Worm (Caenorhabditis elegans): ENCODE data around the gene T07A9.12.
A peak's percentile ranks its signal among the peaks of the same experiment; 100 is the strongest.

Gene T07A9.12

DNA sequence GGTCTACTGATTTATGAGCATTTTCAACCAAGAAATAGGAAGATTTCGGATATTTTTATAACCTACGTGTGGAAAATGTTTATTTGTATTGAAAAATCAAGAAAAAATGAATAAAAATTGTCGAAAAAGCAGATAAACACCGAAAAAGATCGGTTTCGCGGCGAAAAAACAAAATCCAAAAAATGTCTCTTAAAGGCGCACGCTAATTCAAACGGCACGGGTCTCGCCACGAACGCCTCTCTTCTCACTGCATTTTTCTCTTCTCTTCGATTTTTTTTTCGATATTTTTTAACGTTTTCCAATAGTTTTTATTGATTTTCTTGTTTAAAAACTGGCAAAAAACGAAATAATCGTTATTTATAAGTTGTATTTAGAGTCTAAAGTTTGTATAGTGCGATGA lies 14.9 kb downstream of the T07A9.12 start:
- no peak for TF ChIP-seq flt-1 (GFP tag; IDR thresholded peaks at IDR 0.05)

DNA sequence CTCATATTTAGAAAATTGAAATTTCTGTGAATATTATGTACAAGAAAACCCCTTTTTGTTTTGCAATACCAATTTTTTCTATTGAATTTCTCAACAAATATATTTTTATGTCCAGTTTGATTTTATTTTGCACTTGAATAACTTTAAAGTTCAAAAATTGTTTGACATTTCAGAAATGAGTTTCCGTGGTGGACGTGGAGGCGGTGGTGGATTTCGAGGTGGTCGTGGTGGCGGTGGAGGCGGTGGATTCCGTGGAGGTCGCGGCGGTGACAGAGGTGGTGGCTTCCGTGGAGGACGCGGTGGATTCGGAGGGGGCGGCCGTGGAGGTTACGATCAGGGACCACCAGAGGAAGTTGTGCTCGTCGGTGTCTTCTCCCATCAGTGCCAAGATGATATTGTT lies 15.3 kb downstream of the T07A9.12 start, which contains the start of gene garr-1:
Gene garr-1, plus strand, starts transcription at position 174 of the 400 bp plus-strand sequence.
- no peak for TF ChIP-seq F13C5.2 (tag; optimal IDR thresholded peaks at IDR 0.05)
- TF ChIP-seq ama-1 (optimal IDR thresholded peaks at IDR 0.05) = no peak

DNA sequence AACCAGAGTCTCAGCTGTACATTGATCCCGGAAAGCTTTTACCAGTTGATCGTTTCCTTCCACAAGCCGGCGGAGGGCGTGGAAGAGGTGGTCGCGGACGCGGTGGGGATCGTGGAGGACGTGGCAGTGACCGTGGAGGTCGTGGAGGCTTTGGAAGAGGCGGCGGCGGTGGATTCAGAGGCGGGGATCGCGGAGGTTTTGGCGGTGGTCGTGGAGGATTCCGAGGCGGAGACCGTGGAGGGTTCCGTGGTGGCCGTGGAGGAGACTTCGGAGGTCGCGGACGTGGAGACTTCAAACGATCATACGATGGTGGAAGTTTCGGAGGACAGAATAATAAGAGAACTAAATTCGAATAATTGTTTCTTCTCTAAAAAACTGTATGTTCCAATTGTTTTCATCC lies 15.9 kb downstream of the T07A9.12 start:
- TF ChIP-seq hnd-1 (tag; optimal IDR thresholded peaks at IDR 0.05) (no peak), ceh-36 (tag; optimal IDR thresholded peaks at IDR 0.05) (no peak), B0310.2 (tag; optimal IDR thresholded peaks at IDR 0.05) (no peak), flt-1 (GFP tag; IDR thresholded peaks at IDR 0.05) (no peak)

DNA sequence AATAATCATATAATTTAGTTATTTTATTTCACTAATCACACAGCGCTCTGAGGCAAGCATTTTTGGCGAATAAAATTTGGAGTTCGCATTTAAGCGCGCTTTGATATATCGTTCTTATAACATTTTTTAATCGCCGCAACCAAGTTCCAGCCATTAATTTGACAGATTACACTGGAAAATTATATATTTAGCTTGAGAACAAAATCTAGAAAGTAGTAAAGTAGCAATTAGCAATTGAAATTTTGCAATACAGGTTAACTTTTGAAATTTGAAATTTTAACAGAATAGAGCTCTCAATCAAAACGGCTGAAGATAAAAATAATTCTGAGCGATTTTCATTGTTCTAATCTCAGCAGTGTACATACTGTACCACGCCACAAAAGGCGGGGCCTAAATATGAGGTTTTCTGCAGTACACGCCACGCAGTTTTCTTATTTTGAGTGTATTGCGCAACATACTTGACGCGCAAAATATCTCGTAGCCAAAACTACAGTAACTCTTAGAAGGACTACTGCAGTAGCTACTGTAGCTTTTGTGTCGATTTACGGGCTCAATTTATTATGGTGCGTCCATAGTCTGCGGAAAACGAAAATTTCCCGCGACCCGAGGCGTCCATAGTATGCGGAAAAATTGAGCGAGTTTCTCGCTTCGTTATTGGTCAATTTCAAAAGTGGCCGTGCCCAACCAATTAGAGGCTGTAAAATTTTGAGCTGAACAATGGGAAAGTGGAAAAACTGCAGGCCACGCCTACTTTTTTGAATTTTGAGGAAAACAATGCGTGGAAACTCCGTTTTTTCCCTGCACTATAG lies 16.6 kb downstream of the T07A9.12 start:
- TF ChIP-seq ceh-13 (GFP tag; optimal IDR thresholded peaks at IDR 0.05) = no peak
- TF ChIP-seq pes-1 (GFP tag; IDR thresholded peaks at IDR 0.05) = 0 out of 2 replicates have a peak, but pooled peaks have one; percentile 17
- no peak for TF ChIP-seq tbx-11 (GFP tag; IDR thresholded peaks at IDR 0.05)

DNA sequence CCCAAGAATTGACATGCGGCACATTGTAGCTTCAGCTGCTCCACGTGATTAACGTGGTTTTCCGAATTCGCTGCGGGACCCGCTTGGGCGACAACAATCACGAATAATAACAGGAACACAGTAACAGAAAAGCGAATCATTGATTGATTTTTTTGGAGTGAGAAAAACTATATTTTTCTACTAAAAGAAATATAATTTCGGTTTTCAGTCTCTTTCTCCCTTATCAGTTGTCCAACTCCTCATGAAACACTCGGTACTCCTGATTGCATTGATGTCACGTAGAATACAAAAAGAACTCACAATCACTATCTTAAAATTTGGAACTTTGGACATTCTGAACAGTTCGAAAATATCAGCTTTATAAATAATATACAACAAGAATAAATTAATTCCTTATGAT lies 18.2 kb downstream of the T07A9.12 start, which contains the start of gene Y66H1A.5:
Gene Y66H1A.5, minus strand, starts transcription at position 265 of the 400 bp plus-strand sequence.
- TF ChIP-seq B0310.2 (tag; optimal IDR thresholded peaks at IDR 0.05) (no peak), pes-1 (GFP tag; IDR thresholded peaks at IDR 0.05) (no peak), tbx-11 (GFP tag; IDR thresholded peaks at IDR 0.05) (no peak), F13C5.2 (tag; optimal IDR thresholded peaks at IDR 0.05) (no peak), hmg-4 (GFP tag; optimal IDR thresholded peaks at IDR 0.05) (no peak)

DNA sequence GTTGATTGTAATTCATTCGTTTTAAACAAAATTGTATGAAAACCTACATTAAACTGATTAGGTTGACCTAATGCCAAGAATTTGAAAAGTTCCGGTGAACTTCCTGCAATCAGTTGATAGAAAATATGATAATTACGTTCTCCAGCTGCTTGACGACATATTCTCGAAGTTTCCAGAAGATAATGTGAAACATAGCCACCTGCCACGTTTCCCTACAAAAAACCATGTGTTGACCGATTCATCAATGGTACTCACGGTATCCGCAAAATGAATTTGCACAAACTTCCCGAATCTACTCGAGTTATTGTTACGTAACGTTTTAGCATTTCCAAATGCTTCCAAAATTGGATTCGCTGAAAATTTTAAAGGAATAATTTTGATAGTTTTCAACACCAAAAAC lies 27.7 kb downstream of the T07A9.12 start:
- TF ChIP-seq ama-1 (optimal IDR thresholded peaks at IDR 0.05) (no peak), ceh-13 (GFP tag; optimal IDR thresholded peaks at IDR 0.05) (no peak), F13C5.2 (tag; optimal IDR thresholded peaks at IDR 0.05) (no peak), flt-1 (GFP tag; IDR thresholded peaks at IDR 0.05) (no peak), B0310.2 (tag; optimal IDR thresholded peaks at IDR 0.05) (no peak), ets-7 (tag; optimal IDR thresholded peaks at IDR 0.05) (no peak), hnd-1 (tag; optimal IDR thresholded peaks at IDR 0.05) (no peak), pes-1 (GFP tag; IDR thresholded peaks at IDR 0.05) (no peak), hmg-4 (GFP tag; optimal IDR thresholded peaks at IDR 0.05) (no peak), tbx-37 (GFP tag; conservative IDR thresholded peaks at IDR 0.05) (no peak)

DNA sequence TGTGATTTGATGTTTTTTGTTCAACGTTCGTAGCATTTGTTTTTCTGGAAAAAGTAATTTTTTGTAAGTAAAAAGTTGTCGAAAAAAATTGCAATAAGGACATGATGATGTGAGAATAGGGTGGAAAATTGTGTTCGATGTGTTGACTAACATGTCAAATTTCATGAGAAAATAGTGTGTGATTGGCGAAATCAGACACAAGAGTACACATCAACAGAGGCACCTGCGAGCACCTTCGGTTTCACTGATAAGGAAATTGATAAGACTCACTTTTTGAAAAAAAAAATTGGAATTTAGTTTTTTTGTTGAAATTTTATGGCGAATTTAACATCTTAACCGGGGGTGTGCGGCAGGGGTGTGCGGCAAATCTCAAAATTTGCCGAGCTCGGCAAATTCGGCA lies 29.8 kb downstream of the T07A9.12 start, which contains the start of gene hum-8:
Gene hum-8, minus strand, starts transcription at position 46 of the 400 bp plus-strand sequence.
- TF ChIP-seq tbx-11 (GFP tag; IDR thresholded peaks at IDR 0.05) = no peak
- no peak for TF ChIP-seq ama-1 (optimal IDR thresholded peaks at IDR 0.05)
- TF ChIP-seq B0310.2 (tag; optimal IDR thresholded peaks at IDR 0.05) = no peak
- TF ChIP-seq ceh-13 (GFP tag; optimal IDR thresholded peaks at IDR 0.05) = no peak
- no peak for TF ChIP-seq ceh-36 (tag; optimal IDR thresholded peaks at IDR 0.05)
- no peak for TF ChIP-seq hmg-4 (GFP tag; optimal IDR thresholded peaks at IDR 0.05)
- TF ChIP-seq scrt-1 (GFP tag; IDR thresholded peaks at IDR 0.05) = no peak
- no peak for TF ChIP-seq flt-1 (GFP tag; IDR thresholded peaks at IDR 0.05)
- TF ChIP-seq hmbx-1 (tag; optimal IDR thresholded peaks at IDR 0.05) = no peak
- no peak for TF ChIP-seq tbx-37 (GFP tag; conservative IDR thresholded peaks at IDR 0.05)
- TF ChIP-seq aly-1 (tag; optimal IDR thresholded peaks at IDR 0.05) = no peak

DNA sequence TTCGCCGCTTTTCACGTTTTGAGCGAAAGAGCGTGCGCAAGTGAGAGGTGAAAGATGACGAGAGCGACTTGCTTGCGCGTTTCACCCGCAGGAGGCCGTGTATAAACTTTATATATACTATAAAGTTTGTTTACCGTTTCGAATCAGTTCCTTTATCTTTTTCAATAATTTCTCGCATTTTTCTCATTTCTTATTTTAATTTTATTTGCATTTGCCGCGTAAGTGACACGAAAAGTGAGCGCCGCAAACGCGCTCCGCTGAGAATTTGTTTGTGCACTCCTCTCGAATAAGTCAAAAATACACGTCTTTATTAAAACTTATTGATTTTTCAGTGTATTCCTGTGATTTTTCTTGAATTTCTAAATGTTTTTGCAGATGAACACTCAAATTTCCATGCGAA lies 33.0 kb downstream of the T07A9.12 start, which contains the start of gene mrpl-55:
Gene mrpl-55, plus strand, starts transcription at position 364 of the 400 bp plus-strand sequence.
- TF ChIP-seq aly-1 (tag; optimal IDR thresholded peaks at IDR 0.05) (no peak), tbx-11 (GFP tag; IDR thresholded peaks at IDR 0.05) (no peak), pes-1 (GFP tag; IDR thresholded peaks at IDR 0.05) (0 out of 2 replicates have a peak, but pooled peaks have one; percentile 26), tra-4 (tag; optimal IDR thresholded peaks at IDR 0.05) (no peak), hmg-4 (GFP tag; optimal IDR thresholded peaks at IDR 0.05) (no peak), F13C5.2 (tag; optimal IDR thresholded peaks at IDR 0.05) (peak; percentile 72), tbx-37 (GFP tag; conservative IDR thresholded peaks at IDR 0.05) (no peak)

DNA sequence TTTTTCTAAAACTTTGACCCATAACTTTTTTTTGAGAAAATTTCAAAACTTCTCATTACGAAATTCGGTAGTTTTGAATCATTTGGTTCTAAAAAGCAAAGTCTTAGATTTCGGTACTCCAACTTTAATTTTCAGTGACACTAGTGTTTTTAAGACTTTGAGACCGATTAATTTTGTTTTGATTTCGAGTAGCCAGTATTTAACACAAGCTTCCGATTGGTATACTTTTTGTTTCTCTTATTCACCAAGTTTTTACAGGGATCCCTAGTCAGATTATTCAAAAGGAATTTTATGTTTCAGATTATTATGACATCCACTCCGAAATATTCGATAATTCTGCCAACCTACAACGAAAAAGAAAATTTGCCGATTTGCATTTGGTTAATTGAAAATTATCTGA lies 34.7 kb downstream of the T07A9.12 start, which contains the start of gene dpm-1:
Gene dpm-1, plus strand, starts transcription at position 301 of the 400 bp plus-strand sequence.
- TF ChIP-seq tbx-37 (GFP tag; conservative IDR thresholded peaks at IDR 0.05) (no peak), ceh-13 (GFP tag; optimal IDR thresholded peaks at IDR 0.05) (no peak), ceh-36 (tag; optimal IDR thresholded peaks at IDR 0.05) (no peak), tra-4 (tag; optimal IDR thresholded peaks at IDR 0.05) (no peak), tbx-11 (GFP tag; IDR thresholded peaks at IDR 0.05) (no peak), hnd-1 (tag; optimal IDR thresholded peaks at IDR 0.05) (no peak), B0310.2 (tag; optimal IDR thresholded peaks at IDR 0.05) (no peak), hmg-4 (GFP tag; optimal IDR thresholded peaks at IDR 0.05) (no peak), aly-1 (tag; optimal IDR thresholded peaks at IDR 0.05) (no peak), ama-1 (optimal IDR thresholded peaks at IDR 0.05) (no peak), scrt-1 (GFP tag; IDR thresholded peaks at IDR 0.05) (no peak), hmbx-1 (tag; optimal IDR thresholded peaks at IDR 0.05) (no peak), sea-1 (GFP tag; conservative IDR thresholded peaks at IDR 0.05) (no peak), ets-7 (tag; optimal IDR thresholded peaks at IDR 0.05) (no peak), F13C5.2 (tag; optimal IDR thresholded peaks at IDR 0.05) (no peak), pes-1 (GFP tag; IDR thresholded peaks at IDR 0.05) (no peak), flt-1 (GFP tag; IDR thresholded peaks at IDR 0.05) (no peak)

All from whole organism, early embryonic.